Worm (Caenorhabditis elegans) whole organism, midembryonic: ENCODE measurements around the gene B0563.10.

Experiments used
- cog-1 ChIP-seq: sonication (generic microtip); optimal IDR thresholded peaks from 2 replicates; lab custom pipeline; 2016; ENCODE audit warnings: missing genetic modification characterization, missing compliant biosample characterization
- flt-1 ChIP-seq: fragments of 200-800 bp; sonication (Bioruptor generic); IDR thresholded peaks from 2 replicates; pipeline ENCODE4 v1.3.6; 2022; ENCODE audit warnings: missing genetic modification characterization, missing compliant biosample characterization
- med-1 ChIP-seq: sonication (generic microtip); optimal IDR thresholded peaks from 2 replicates; lab custom pipeline; 2017; ENCODE audit warnings: missing genetic modification characterization, mild to moderate bottlenecking, missing compliant biosample characterization, antibody characterized with exemption, missing genetic modification reagents; ENCODE audit not compliant: insufficient read depth
- ref-1 ChIP-seq: fragments of 200-800 bp; sonication (Bioruptor generic); conservative IDR thresholded peaks from 2 replicates; pipeline ENCODE4 v1.3.6; 2022; ENCODE audit warnings: missing genetic modification reagents, missing genetic modification characterization, missing compliant biosample characterization
- tab-1 ChIP-seq: fragments of 200-800 bp; sonication (Bioruptor generic); IDR thresholded peaks from 2 replicates; pipeline ENCODE4 v1.3.6; 2022; ENCODE audit warnings: missing genetic modification characterization, missing compliant biosample characterization
- ztf-23 ChIP-seq: fragments of 200-800 bp; sonication (Bioruptor generic); IDR thresholded peaks from 2 replicates; pipeline ENCODE4 v1.3.6; 2022; ENCODE audit warnings: missing genetic modification reagents, missing genetic modification characterization, missing compliant biosample characterization
- ztf-29 ChIP-seq: fragments of 200-800 bp; sonication (Bioruptor generic); IDR thresholded peaks from 2 replicates; pipeline ENCODE4 v1.3.6; 2022; ENCODE audit warnings: missing genetic modification reagents, missing genetic modification characterization, missing compliant biosample characterization

ce11 chrX:9172278-9172677 lies 5.2 kb upstream of the B0563.10 start, which contains the start of gene B0563.18:
- no peak for TF ChIP-seq flt-1 (GFP tag; lab: Robert Waterston, UW)
- no peak for TF ChIP-seq ztf-29 (GFP tag; lab: Robert Waterston, UW)
- TF ChIP-seq ztf-23 (GFP tag; lab: Robert Waterston, UW) = no peak
- TF ChIP-seq ref-1 (GFP tag; lab: Robert Waterston, UW) = no peak
- TF ChIP-seq cog-1 (tag; lab: Kevin White, UChicago) = no peak
- no peak for TF ChIP-seq med-1 (GFP tag; lab: Kevin White, UChicago)
- TF ChIP-seq tab-1 (GFP tag; lab: Robert Waterston, UW) = no peak
